Worm (Caenorhabditis elegans): Measurements from ENCODE around the gene nlp-46.

Gene nlp-46

ce11 chrV:12494522-12494921 is 11.6 kb downstream of the nlp-46 start, which contains the start of gene mrps-11:
Gene mrps-11 (minus strand): TSS chrV:12494622.
- no peak for TF ChIP-seq blmp-1 (tag; optimal IDR thresholded peaks at IDR 0.05)
- TF ChIP-seq sem-2 (GFP tag; optimal IDR thresholded peaks at IDR 0.05), result no peak
- no peak for TF ChIP-seq ces-1 (GFP tag; optimal IDR thresholded peaks at IDR 0.05)
- no peak for TF ChIP-seq nhr-76 (tag; optimal IDR thresholded peaks at IDR 0.05)
- no peak for TF ChIP-seq nhr-237 (tag; optimal IDR thresholded peaks at IDR 0.05)
- no peak for TF ChIP-seq ztf-11 (tag; optimal IDR thresholded peaks at IDR 0.05)
- no peak for TF ChIP-seq ham-2 (GFP tag; optimal IDR thresholded peaks at IDR 0.05)
- no peak for TF ChIP-seq elt-1 (tag; optimal IDR thresholded peaks at IDR 0.05; ENCODE audit: borderline replicate concordance, insufficient read depth)
- no peak for TF ChIP-seq hlh-1 (tag; optimal IDR thresholded peaks at IDR 0.05)
- no peak for TF ChIP-seq lin-13 (tag; optimal IDR thresholded peaks at IDR 0.05)
- no peak for TF ChIP-seq unc-62 (GFP tag; optimal IDR thresholded peaks at IDR 0.05)
- TF ChIP-seq zip-8 (tag; optimal IDR thresholded peaks at IDR 0.05), result no peak
- TF ChIP-seq ceh-83 (GFP tag; optimal IDR thresholded peaks at IDR 0.05), result no peak
- TF ChIP-seq bed-3 (GFP tag; optimal IDR thresholded peaks at IDR 0.05), result no peak
- TF ChIP-seq nhr-2 (tag; optimal IDR thresholded peaks at IDR 0.05), result no peak

- no peak for TF ChIP-seq mep-1 (tag; optimal IDR thresholded peaks at IDR 0.05)
- no peak for TF ChIP-seq bed-3 (GFP tag; optimal IDR thresholded peaks at IDR 0.05)
- no peak for TF ChIP-seq mls-2 (tag; optimal IDR thresholded peaks at IDR 0.05)
- no peak for TF ChIP-seq elt-1 (tag; optimal IDR thresholded peaks at IDR 0.05; ENCODE audit: borderline replicate concordance, insufficient read depth)
- TF ChIP-seq zip-8 (tag; optimal IDR thresholded peaks at IDR 0.05), result no peak
- TF ChIP-seq nhr-2 (tag; optimal IDR thresholded peaks at IDR 0.05), result no peak
- no peak for TF ChIP-seq flh-1 (GFP tag; optimal IDR thresholded peaks at IDR 0.05)
- no peak for TF ChIP-seq ceh-83 (GFP tag; optimal IDR thresholded peaks at IDR 0.05)
- TF ChIP-seq nhr-237 (tag; optimal IDR thresholded peaks at IDR 0.05), result no peak
Measured at ce11 chrV:12491070-12491643, 14.9 kb downstream of the nlp-46 start.

ce11 chrV:12488002-12488401 is 18.1 kb downstream of the nlp-46 start:
- TF ChIP-seq lin-32 (GFP tag; optimal IDR thresholded peaks at IDR 0.05) (no peak), drap-1 (GFP tag; optimal IDR thresholded peaks at IDR 0.05) (no peak), lin-13 (tag; optimal IDR thresholded peaks at IDR 0.05) (no peak), tbx-8 (GFP tag; optimal IDR thresholded peaks at IDR 0.05) (no peak), lsy-2 (tag; optimal IDR thresholded peaks at IDR 0.05) (no peak), ceh-83 (GFP tag; optimal IDR thresholded peaks at IDR 0.05) (no peak), M03D4.4 (tag; optimal IDR thresholded peaks at IDR 0.05) (no peak), ceh-43 (GFP tag; optimal IDR thresholded peaks at IDR 0.05) (no peak), nhr-28 (tag; optimal IDR thresholded peaks at IDR 0.05) (no peak), unc-62 (GFP tag; optimal IDR thresholded peaks at IDR 0.05) (no peak), unc-39 (tag; optimal IDR thresholded peaks at IDR 0.05) (no peak), sem-2 (GFP tag; optimal IDR thresholded peaks at IDR 0.05) (no peak), elt-3 (tag; optimal IDR thresholded peaks at IDR 0.05) (no peak), zip-8 (tag; optimal IDR thresholded peaks at IDR 0.05) (no peak)

- TF ChIP-seq pha-4 (tag; optimal IDR thresholded peaks at IDR 0.05), result peak; percentile 40
- TF ChIP-seq lin-32 (GFP tag; optimal IDR thresholded peaks at IDR 0.05), result no peak
Measured at ce11 chrV:12486934-12487333, 19.2 kb downstream of the nlp-46 start, which contains the start of gene inx-11. Gene inx-11 (plus strand): TSS chrV:12487234.

DNA sequence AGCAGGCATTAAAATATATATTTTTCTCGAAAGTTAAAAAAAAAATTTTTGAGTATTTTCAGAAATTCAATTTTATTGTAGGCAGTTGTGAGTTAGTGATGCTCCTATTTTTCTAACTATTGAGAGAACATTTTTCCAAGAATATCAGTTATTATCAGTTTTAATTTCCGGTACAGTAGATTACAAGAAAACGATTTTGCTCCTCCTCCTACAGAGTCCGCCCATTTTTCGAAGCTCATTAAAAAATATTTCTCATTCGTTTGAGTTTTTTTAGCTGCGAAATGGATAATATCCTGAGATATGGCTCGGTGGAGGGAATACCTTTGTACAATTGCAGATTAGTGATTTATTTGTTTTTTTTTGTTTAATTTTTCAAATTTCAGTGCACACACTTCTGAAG is 21.5 kb downstream of the nlp-46 start, which contains the start of gene srt-39:
Gene srt-39 (plus strand): TSS at position 301 of the 400 bp plus-strand sequence.
- TF ChIP-seq lsy-2 (tag; optimal IDR thresholded peaks at IDR 0.05), result no peak
- TF ChIP-seq M03D4.4 (tag; optimal IDR thresholded peaks at IDR 0.05), result no peak
- TF ChIP-seq lin-32 (GFP tag; optimal IDR thresholded peaks at IDR 0.05), result no peak
- TF ChIP-seq unc-62 (GFP tag; optimal IDR thresholded peaks at IDR 0.05), result no peak
- TF ChIP-seq pha-4 (tag; optimal IDR thresholded peaks at IDR 0.05), result no peak
- no peak for TF ChIP-seq zip-8 (tag; optimal IDR thresholded peaks at IDR 0.05)
- TF ChIP-seq hlh-1 (tag; optimal IDR thresholded peaks at IDR 0.05), result no peak
- no peak for TF ChIP-seq bed-3 (GFP tag; optimal IDR thresholded peaks at IDR 0.05)
- no peak for TF ChIP-seq mab-5 (tag; optimal IDR thresholded peaks at IDR 0.05)
- TF ChIP-seq sptf-1 (tag; optimal IDR thresholded peaks at IDR 0.05), result no peak
- TF ChIP-seq unc-120 (tag; optimal IDR thresholded peaks at IDR 0.05; ENCODE audit: poor library complexity, severe bottlenecking), result no peak
- no peak for TF ChIP-seq nhr-28 (tag; optimal IDR thresholded peaks at IDR 0.05)
- no peak for TF ChIP-seq snpc-4 (tag; optimal IDR thresholded peaks at IDR 0.05)
- TF ChIP-seq drap-1 (GFP tag; optimal IDR thresholded peaks at IDR 0.05), result no peak
- TF ChIP-seq nhr-237 (tag; optimal IDR thresholded peaks at IDR 0.05), result no peak
- TF ChIP-seq tbx-8 (GFP tag; optimal IDR thresholded peaks at IDR 0.05), result no peak

Data from whole organism, mixed stage, embryonic.